Fruit fly (Drosophila melanogaster) whole organism, wandering third instar larva: ENCODE data around the gene CG43694.

Experiments
- Dfd ChIP-seq: fragments of >200 bp; optimal IDR thresholded peaks from 2 replicates; lab custom pipeline; 2017; ENCODE audit warnings: missing biosample characterization, missing genetic modification characterization
- pan ChIP-seq: fragments of >200 bp; optimal IDR thresholded peaks from 2 replicates; lab custom pipeline; 2017

DNA sequence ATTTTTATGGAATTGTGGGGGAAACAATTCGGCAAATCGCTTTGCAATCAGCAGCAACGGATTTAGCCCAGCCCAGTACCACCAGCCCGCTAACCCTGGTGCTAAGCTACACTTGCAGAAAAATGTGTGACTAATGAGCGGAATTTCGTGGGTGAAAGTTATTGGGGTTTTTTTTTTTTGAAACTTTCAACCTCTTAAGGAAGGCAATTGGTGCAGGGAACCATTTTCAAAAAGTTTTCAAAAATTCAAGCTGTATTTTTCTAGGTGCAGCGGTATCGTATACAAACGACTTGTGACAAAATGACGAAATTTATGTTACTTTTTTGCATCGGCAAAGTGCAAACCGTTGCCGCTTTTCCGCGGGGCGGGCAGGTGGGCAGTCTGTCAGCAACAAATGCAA, 26.9 kb downstream of the CG43694 start:
- TF ChIP-seq pan (lab: Kevin White, UChicago) (no peak), Dfd (GFP tag; lab: Kevin White, UChicago) (no peak)
